Fruit fly (Drosophila melanogaster): ENCODE results near the gene BthD.
A peak's percentile ranks its signal among the peaks of the same experiment; 100 is the strongest.

Gene BthD

DNA sequence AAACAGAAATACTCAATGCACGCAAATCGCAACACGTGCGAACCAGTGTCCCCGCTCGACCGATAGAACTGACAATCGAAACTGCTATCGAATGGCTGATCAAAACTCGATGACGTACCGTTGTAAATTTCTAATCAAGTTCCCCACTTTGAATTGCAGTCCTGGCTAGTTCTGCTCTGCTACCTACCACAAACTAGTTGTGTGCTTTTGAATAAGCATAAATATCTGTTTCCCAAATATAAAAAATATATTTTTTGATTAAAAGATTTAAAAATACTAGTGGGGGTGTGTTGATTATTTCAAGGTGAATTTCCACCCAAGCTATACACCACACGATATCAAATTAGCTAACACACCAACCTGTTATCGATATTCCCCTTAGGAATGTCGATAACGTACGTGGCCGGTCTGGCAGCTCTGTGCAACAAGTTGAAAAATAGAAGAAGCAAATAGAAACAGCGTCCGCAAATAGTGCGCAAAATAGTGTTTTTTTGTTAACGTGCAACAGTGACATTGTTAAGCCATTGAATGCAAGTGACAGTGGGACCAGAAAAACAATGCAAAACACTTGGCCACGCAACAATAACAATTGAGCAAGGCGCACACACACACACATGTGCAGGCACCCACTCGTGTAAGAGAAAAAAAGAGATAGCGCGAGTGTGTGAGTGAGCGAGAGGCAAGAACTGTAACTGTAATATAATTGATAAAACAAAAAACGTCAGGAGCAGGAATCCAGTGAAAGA lies 12.6 kb downstream of the BthD start, which contains the start of the genes CG2691 and NFAT:
Gene CG2691 (minus strand): TSS at position 75 of the 746 bp plus-strand sequence.
Gene NFAT (plus strand): TSS at position 412 of the 746 bp plus-strand sequence.
- TF ChIP-seq Pif1B (GFP tag; optimal IDR thresholded peaks at IDR 0.05) (peak; percentile 2), CG32121 (GFP tag; IDR thresholded peaks at IDR 0.05) (0 out of 2 replicates have a peak, but pooled peaks have one; percentile 8), CG13204 (GFP tag; optimal IDR thresholded peaks at IDR 0.05) (no peak), CG8159 (tag; optimal IDR thresholded peaks at IDR 0.05) (peak; percentile 18), CG8301 (tag; optimal IDR thresholded peaks at IDR 0.05) (no peak), CG14655 (GFP tag; optimal IDR thresholded peaks at IDR 0.05) (no peak), CG12605 (GFP tag; IDR thresholded peaks at IDR 0.05) (0 out of 2 replicates have a peak, but pooled peaks have one; percentile 42), D1 (tag; optimal IDR thresholded peaks at IDR 0.05) (no peak), CG34367 (tag; optimal IDR thresholded peaks at IDR 0.05) (no peak), CG17806 (tag; optimal IDR thresholded peaks at IDR 0.05) (no peak), gl (tag; optimal IDR thresholded peaks at IDR 0.05) (peak; percentile 34), EcR (GFP tag; optimal IDR thresholded peaks at IDR 0.05) (peak; percentile 25), CG15710 (tag; optimal IDR thresholded peaks at IDR 0.05) (peak; percentile 25)

DNA sequence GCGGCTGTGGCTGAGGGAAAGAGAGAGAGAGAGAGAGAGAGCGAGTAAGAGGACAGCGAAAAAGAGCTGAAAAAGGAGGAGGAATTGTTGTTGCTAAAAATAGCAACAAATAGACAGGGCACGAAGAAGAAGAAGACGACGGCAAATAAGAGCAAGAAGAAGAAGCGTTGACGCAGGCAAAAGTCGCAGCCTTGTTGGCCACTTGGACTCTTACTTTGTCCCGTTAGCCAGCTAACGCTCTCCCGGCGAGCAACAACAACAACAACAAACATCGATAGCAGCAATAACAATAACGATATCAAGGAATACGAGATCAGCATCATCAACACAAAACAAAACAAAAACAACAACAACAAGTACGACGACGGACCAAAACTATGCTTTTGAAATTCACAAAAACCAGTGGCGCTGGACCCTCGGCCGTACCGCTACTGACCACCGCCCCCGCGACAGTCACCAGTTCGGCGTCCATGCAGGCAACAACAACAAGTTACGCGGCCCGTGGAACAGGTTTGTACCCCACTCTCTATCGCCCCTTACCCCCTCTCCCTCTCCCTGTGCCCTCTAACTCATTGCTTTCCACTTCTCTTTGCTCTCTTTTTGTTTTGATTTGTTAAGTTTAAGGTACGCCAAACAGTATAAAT lies 13.3 kb downstream of the BthD start:
- TF ChIP-seq CG8159 (tag; optimal IDR thresholded peaks at IDR 0.05) = no peak
- TF ChIP-seq CG13204 (GFP tag; optimal IDR thresholded peaks at IDR 0.05) = peak; percentile 91
- TF ChIP-seq CG32121 (GFP tag; IDR thresholded peaks at IDR 0.05) = peak; percentile 10; the same call in 1 of the 2 replicates
- TF ChIP-seq CG15710 (tag; optimal IDR thresholded peaks at IDR 0.05) = no peak
- TF ChIP-seq CG10348 (GFP tag; IDR thresholded peaks at IDR 0.05) = no peak
- peak; percentile 54; the same call in 1 of the 3 replicates for TF ChIP-seq CG4496 (GFP tag; IDR thresholded peaks at IDR 0.05)

dm6 chrX:13625888-13626578 lies 14.1 kb downstream of the BthD start:
- TF ChIP-seq CG8301 (tag; optimal IDR thresholded peaks at IDR 0.05) (no peak), Snoo (tag; optimal IDR thresholded peaks at IDR 0.05) (no peak), CG13204 (GFP tag; optimal IDR thresholded peaks at IDR 0.05) (no peak), D1 (tag; optimal IDR thresholded peaks at IDR 0.05) (no peak), CG8159 (tag; optimal IDR thresholded peaks at IDR 0.05) (no peak), Ets98B (GFP tag; IDR thresholded peaks at IDR 0.05) (no peak), CG14655 (GFP tag; optimal IDR thresholded peaks at IDR 0.05) (no peak), CG32121 (GFP tag; IDR thresholded peaks at IDR 0.05) (no peak), gl (tag; optimal IDR thresholded peaks at IDR 0.05) (no peak), Pif1A (GFP tag; optimal IDR thresholded peaks at IDR 0.05) (no peak), CG4496 (GFP tag; IDR thresholded peaks at IDR 0.05) (no peak)

DNA sequence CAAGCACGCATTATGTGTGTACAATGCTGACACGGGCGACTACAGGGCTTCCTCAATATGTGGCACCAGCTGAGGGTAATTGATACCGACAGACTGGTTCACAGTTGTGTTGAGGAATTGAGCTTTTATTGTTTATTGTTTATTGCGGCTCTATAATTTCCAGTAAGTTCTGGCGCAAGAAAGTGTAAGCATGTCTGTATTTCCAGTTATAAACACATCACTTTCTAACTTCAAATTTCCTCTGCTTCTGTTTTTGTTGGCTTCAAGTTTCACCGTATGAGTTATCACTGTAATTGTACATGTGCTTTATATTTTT lies 14.6 kb downstream of the BthD start:
- TF ChIP-seq CG32121 (GFP tag; IDR thresholded peaks at IDR 0.05) (no peak), CG12605 (GFP tag; IDR thresholded peaks at IDR 0.05) (0 out of 2 replicates have a peak, but pooled peaks have one; percentile 13), Pif1B (GFP tag; optimal IDR thresholded peaks at IDR 0.05) (peak; percentile 6), CG14655 (GFP tag; optimal IDR thresholded peaks at IDR 0.05) (no peak), CG17806 (tag; optimal IDR thresholded peaks at IDR 0.05) (no peak), CG34367 (tag; optimal IDR thresholded peaks at IDR 0.05) (peak; percentile 4), Snoo (tag; optimal IDR thresholded peaks at IDR 0.05) (no peak), CG10348 (GFP tag; IDR thresholded peaks at IDR 0.05) (no peak), rn (GFP tag; IDR thresholded peaks at IDR 0.05) (no peak), fd96Ca (GFP tag; IDR thresholded peaks at IDR 0.05) (no peak), CG8159 (tag; optimal IDR thresholded peaks at IDR 0.05) (peak; percentile 45), CG15710 (tag; optimal IDR thresholded peaks at IDR 0.05) (peak; percentile 25), CG4496 (GFP tag; IDR thresholded peaks at IDR 0.05) (peak; percentile 55; the same call in 1 of the 3 replicates), Pif1A (GFP tag; optimal IDR thresholded peaks at IDR 0.05) (no peak), EcR (GFP tag; optimal IDR thresholded peaks at IDR 0.05) (no peak), Ets98B (GFP tag; IDR thresholded peaks at IDR 0.05) (no peak), CG9948 (tag; optimal IDR thresholded peaks at IDR 0.05) (peak; percentile 38), D1 (tag; optimal IDR thresholded peaks at IDR 0.05) (no peak), CG8301 (tag; optimal IDR thresholded peaks at IDR 0.05) (peak; percentile 35), gl (tag; optimal IDR thresholded peaks at IDR 0.05) (no peak), CG13204 (GFP tag; optimal IDR thresholded peaks at IDR 0.05) (no peak)

dm6 chrX:13627855-13628254 lies 15.9 kb downstream of the BthD start:
- no peak for TF ChIP-seq CG12605 (GFP tag; IDR thresholded peaks at IDR 0.05)
- TF ChIP-seq CG14655 (GFP tag; optimal IDR thresholded peaks at IDR 0.05) = no peak

DNA sequence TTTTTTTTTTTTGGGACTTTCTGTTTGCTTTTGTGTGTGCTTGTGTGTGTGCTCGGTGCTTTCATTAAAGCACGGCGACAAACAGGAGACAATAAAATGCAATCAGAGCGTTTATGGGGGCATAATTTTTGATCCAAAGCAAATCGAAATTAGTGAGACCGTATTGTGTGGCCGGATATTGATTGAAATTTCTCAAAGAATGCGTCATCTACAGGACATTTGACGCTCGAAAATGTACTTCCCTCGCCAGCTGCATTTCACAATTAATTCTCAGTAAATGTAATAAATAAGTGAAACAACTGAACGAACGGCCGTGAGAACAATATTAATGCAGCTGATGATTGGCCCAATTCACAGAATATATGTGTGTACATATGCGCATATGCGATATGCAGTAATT lies 17.5 kb downstream of the BthD start:
- TF ChIP-seq CG10348 (GFP tag; IDR thresholded peaks at IDR 0.05) (no peak), CG8301 (tag; optimal IDR thresholded peaks at IDR 0.05) (no peak), rn (GFP tag; IDR thresholded peaks at IDR 0.05) (no peak), Pif1A (GFP tag; optimal IDR thresholded peaks at IDR 0.05) (no peak), CG13204 (GFP tag; optimal IDR thresholded peaks at IDR 0.05) (no peak), gl (tag; optimal IDR thresholded peaks at IDR 0.05) (no peak), CG9948 (tag; optimal IDR thresholded peaks at IDR 0.05) (no peak), CG4496 (GFP tag; IDR thresholded peaks at IDR 0.05) (no peak), Pif1B (GFP tag; optimal IDR thresholded peaks at IDR 0.05) (no peak), CG34367 (tag; optimal IDR thresholded peaks at IDR 0.05) (no peak), CG32121 (GFP tag; IDR thresholded peaks at IDR 0.05) (no peak), CG14655 (GFP tag; optimal IDR thresholded peaks at IDR 0.05) (no peak), Ets98B (GFP tag; IDR thresholded peaks at IDR 0.05) (no peak), CG17806 (tag; optimal IDR thresholded peaks at IDR 0.05) (no peak)
